Worm (Caenorhabditis elegans): ENCODE results near the gene grl-28.
A peak's percentile ranks its signal among the peaks of the same experiment; 100 is the strongest.
"Not testable (repeated sequence)": the region's sequence is repeated elsewhere in the genome, so short reads cannot be mapped to it uniquely, and the experiment has no call there.

The grl-28 gene

ce11 chrV:3578813-3579212 is 27.1 kb upstream of the grl-28 start, which contains the start of gene pygl-1:
pygl-1 (plus strand) TSS chrV:3579023.
- TF ChIP-seq efl-3 (GFP tag; optimal IDR thresholded peaks at IDR 0.05) (no peak), lin-35 (GFP tag; optimal IDR thresholded peaks at IDR 0.05) (peak; percentile 6 to 54), lsy-2 (tag; optimal IDR thresholded peaks at IDR 0.05) (peak; percentile 64 to 92), efl-1 (optimal IDR thresholded peaks at IDR 0.05) (peak; percentile 46 to 73), efl-1 (GFP tag; optimal IDR thresholded peaks at IDR 0.05 in 1 of 2) (peak; percentile 64 to 90), mdl-1 (tag; optimal IDR thresholded peaks at IDR 0.05) (no peak), F16B12.6 (tag; optimal IDR thresholded peaks at IDR 0.05) (peak; percentile 32), aha-1 (tag; optimal IDR thresholded peaks at IDR 0.05) (no peak), dpl-1 (GFP tag; optimal IDR thresholded peaks at IDR 0.05) (peak in 2 of 3 experiments; percentile 24 to 70), lin-13 (GFP tag; optimal IDR thresholded peaks at IDR 0.05) (no peak)

- no peak for TF ChIP-seq xbp-1 (tag; optimal IDR thresholded peaks at IDR 0.05)
- TF ChIP-seq snu-23 (GFP tag; optimal IDR thresholded peaks at IDR 0.05) = no peak
Measured at ce11 chrV:3575759-3576158, 24.1 kb upstream of the grl-28 start, which contains the start of gene grl-27. grl-27 (minus strand) TSS chrV:3575859.

ce11 chrV:3572408-3572807 is 20.7 kb upstream of the grl-28 start, which contains the start of gene F40C5.1:
F40C5.1 (plus strand) TSS chrV:3572708.
- not testable (repeated sequence) for TF ChIP-seq swsn-7 (tag; optimal IDR thresholded peaks at IDR 0.05); alr-1 (tag; optimal IDR thresholded peaks at IDR 0.05; ENCODE audit: borderline replicate concordance); pax-3 (tag; optimal IDR thresholded peaks at IDR 0.05)

ce11 chrV:3570695-3571094 is 19.0 kb upstream of the grl-28 start, which contains the start of gene F40C5.2:
F40C5.2 (plus strand) TSS chrV:3570995.
- TF ChIP-seq ets-5 (GFP tag; IDR thresholded peaks at IDR 0.05); Y116A8C.19 (tag; optimal IDR thresholded peaks at IDR 0.05; ENCODE audit: borderline replicate concordance); ces-1 (GFP tag; optimal IDR thresholded peaks at IDR 0.05): not testable (repeated sequence)

ce11 chrV:3564335-3564734 is 12.7 kb upstream of the grl-28 start, which contains the start of gene T24A6.17:
T24A6.17 (minus strand) TSS chrV:3564435.
- not testable (repeated sequence) for TF ChIP-seq fkh-4 (tag; optimal IDR thresholded peaks at IDR 0.05; ENCODE audit: borderline replicate concordance); snu-23 (GFP tag; optimal IDR thresholded peaks at IDR 0.05); zip-4 (GFP tag; optimal IDR thresholded peaks at IDR 0.05)

ce11 chrV:3562824-3563223 is 11.2 kb upstream of the grl-28 start, which contains the start of gene T24A6.16:
T24A6.16 (minus strand) TSS chrV:3562924.
- TF ChIP-seq hlh-17 (GFP tag; optimal IDR thresholded peaks at IDR 0.05; ENCODE audit: borderline replicate concordance); aly-2 (tag; optimal IDR thresholded peaks at IDR 0.05); dpl-1 (GFP tag; optimal IDR thresholded peaks at IDR 0.05): not testable (repeated sequence)

ce11 chrV:3558744-3559143 is 7.1 kb upstream of the grl-28 start, which contains the start of gene T24A6.1:
T24A6.1 (plus strand) TSS chrV:3559044.
- not testable (repeated sequence) for TF ChIP-seq blmp-1, irx-1, pax-3 (tag; optimal IDR thresholded peaks at IDR 0.05)

- no peak for TF ChIP-seq lir-3 (tag; optimal IDR thresholded peaks at IDR 0.05; ENCODE audit: poor library complexity)
- no peak for TF ChIP-seq swsn-7 (tag; optimal IDR thresholded peaks at IDR 0.05)
- TF ChIP-seq sox-4 (tag; optimal IDR thresholded peaks at IDR 0.05) = no peak
- TF ChIP-seq pag-3 (tag; optimal IDR thresholded peaks at IDR 0.05; ENCODE audit: borderline replicate concordance, insufficient read depth) = no peak
- no peak for TF ChIP-seq lsy-2 (tag; optimal IDR thresholded peaks at IDR 0.05)
- no peak for TF ChIP-seq hlh-4 (tag; optimal IDR thresholded peaks at IDR 0.05)
- no peak for TF ChIP-seq hpl-2 (GFP tag; optimal IDR thresholded peaks at IDR 0.05)
- no peak for TF ChIP-seq mdl-1 (tag; optimal IDR thresholded peaks at IDR 0.05)
- TF ChIP-seq nhr-71 (tag; optimal IDR thresholded peaks at IDR 0.05) = no peak
- no peak for TF ChIP-seq ztf-11 (tag; optimal IDR thresholded peaks at IDR 0.05)
- no peak for TF ChIP-seq ceh-8 (GFP tag; optimal IDR thresholded peaks at IDR 0.05)
- TF ChIP-seq nhr-77 (tag; optimal IDR thresholded peaks at IDR 0.05) = no peak
- no peak for TF ChIP-seq efl-3 (GFP tag; optimal IDR thresholded peaks at IDR 0.05)
- TF ChIP-seq lin-35 (GFP tag; optimal IDR thresholded peaks at IDR 0.05) = no peak
- TF ChIP-seq jun-1 (tag; optimal IDR thresholded peaks at IDR 0.05) = no peak
- no peak for TF ChIP-seq nhr-237 (tag; optimal IDR thresholded peaks at IDR 0.05)
- TF ChIP-seq zag-1 (tag; optimal IDR thresholded peaks at IDR 0.05) = no peak
- TF ChIP-seq ceh-88 (GFP tag; IDR thresholded peaks at IDR 0.05) = no peak
Measured at ce11 chrV:3557422-3557821, 5.8 kb upstream of the grl-28 start, which contains the start of gene grl-31. grl-31 (minus strand) TSS chrV:3557778.
